Fruit fly (Drosophila melanogaster) whole organism, embryonic: ENCODE measurements around the gene CG3032.

ENCODE experiments used
- Abd-B ChIP-seq: fragments of 200-800 bp; sonication (Bioruptor generic); optimal IDR thresholded peaks from 2 replicates; lab custom pipeline; 2018; ENCODE audit warnings: missing biosample characterization, mild to moderate bottlenecking, missing genetic modification characterization, moderate library complexity
- Bgb ChIP-seq: fragments of 200-800 bp; sonication (Bioruptor generic); IDR thresholded peaks from 2 replicates; pipeline ENCODE4 v1.3.6; 2022; ENCODE audit warnings: missing biosample characterization, missing genetic modification characterization; ENCODE audit not compliant: partially characterized antibody
- BtbVII ChIP-seq: fragments of 200-800 bp; sonication (Bioruptor generic); optimal IDR thresholded peaks from 3 replicates; lab custom pipeline; 2017; ENCODE audit warnings: missing biosample characterization, mild to moderate bottlenecking, missing genetic modification characterization
- CG10267 ChIP-seq: fragments of 200-800 bp; sonication (Bioruptor generic); optimal IDR thresholded peaks from 2 replicates; lab custom pipeline; 2018; ENCODE audit warnings: missing biosample characterization, mild to moderate bottlenecking, missing genetic modification characterization, moderate library complexity
- CG10321 ChIP-seq: fragments of 200-800 bp; sonication (Bioruptor generic); IDR thresholded peaks from 2 replicates; pipeline ENCODE4 v1.3.6; 2022; ENCODE audit warnings: missing biosample characterization, missing genetic modification characterization
- CG10366 ChIP-seq: fragments of 200-800 bp; sonication (Bioruptor generic); IDR thresholded peaks from 2 replicates; pipeline ENCODE4 v1.3.6; 2022; ENCODE audit warnings: missing biosample characterization, missing genetic modification characterization
- CG11247 ChIP-seq: fragments of 200-800 bp; sonication (Bioruptor generic); IDR thresholded peaks from 2 replicates; pipeline ENCODE4 v1.3.6; 2022; ENCODE audit warnings: missing biosample characterization, missing genetic modification characterization
- CG13624 ChIP-seq: fragments of 200-800 bp; sonication (Bioruptor generic); optimal IDR thresholded peaks from 2 replicates; lab custom pipeline; 2016; ENCODE audit warnings: missing biosample characterization, missing genetic modification characterization
- CG14014 ChIP-seq: fragments of 200-800 bp; sonication (Bioruptor generic); IDR thresholded peaks from 2 replicates; pipeline ENCODE4 v1.3.6; 2022; ENCODE audit warnings: missing biosample characterization, missing genetic modification characterization
- CG14710 ChIP-seq: fragments of 200-800 bp; sonication (Bioruptor generic); optimal IDR thresholded peaks from 3 replicates; lab custom pipeline; 2019; ENCODE audit warnings: missing biosample characterization, mild to moderate bottlenecking, missing genetic modification characterization, moderate library complexity
- CG15479 ChIP-seq: fragments of 200-800 bp; sonication (Bioruptor generic); optimal IDR thresholded peaks from 3 replicates; lab custom pipeline; 2019; ENCODE audit warnings: missing biosample characterization, mild to moderate bottlenecking, missing genetic modification characterization, moderate library complexity
- CG16779 ChIP-seq: fragments of 200-800 bp; sonication (Bioruptor generic); IDR thresholded peaks from 2 replicates; pipeline ENCODE4 v1.3.6; 2022; ENCODE audit warnings: missing biosample characterization, missing genetic modification characterization
- CG18619 ChIP-seq: fragments of 200-800 bp; sonication (Bioruptor generic); optimal IDR thresholded peaks from 3 replicates; lab custom pipeline; 2017; ENCODE audit warnings: missing biosample characterization, mild to moderate bottlenecking, missing genetic modification characterization
- CG2875 ChIP-seq: fragments of 200-800 bp; sonication (Bioruptor generic); optimal IDR thresholded peaks from 2 replicates; lab custom pipeline; 2017; ENCODE audit warnings: missing biosample characterization, mild to moderate bottlenecking, missing genetic modification characterization, missing genetic modification reagents
- CG30403 ChIP-seq: fragments of 200-800 bp; sonication (Bioruptor generic); optimal IDR thresholded peaks from 3 replicates; lab custom pipeline; 2016; ENCODE audit warnings: missing biosample characterization, missing genetic modification characterization
- CG30431 ChIP-seq: fragments of 200-800 bp; sonication (Bioruptor generic); optimal IDR thresholded peaks from 2 replicates; lab custom pipeline; 2017; ENCODE audit warnings: missing biosample characterization, missing genetic modification characterization
- CG3281 ChIP-seq: fragments of 200-800 bp; sonication (Bioruptor generic); optimal IDR thresholded peaks from 3 replicates; lab custom pipeline; 2017; ENCODE audit warnings: missing biosample characterization, mild to moderate bottlenecking, missing genetic modification characterization
- CG42726 ChIP-seq: fragments of 200-800 bp; sonication (Bioruptor generic); IDR thresholded peaks from 2 replicates; pipeline ENCODE4 v1.3.6; 2022; ENCODE audit warnings: missing biosample characterization, missing genetic modification characterization; ENCODE audit not compliant: partially characterized antibody
- CG43689 ChIP-seq: fragments of 200-800 bp; sonication (Bioruptor generic); IDR thresholded peaks from 2 replicates; pipeline ENCODE4 v1.3.6; 2022; ENCODE audit warnings: missing biosample characterization, missing genetic modification characterization
- CG4854 ChIP-seq: fragments of 200-800 bp; sonication (Bioruptor generic); optimal IDR thresholded peaks from 2 replicates; lab custom pipeline; 2016; ENCODE audit warnings: missing biosample characterization, missing genetic modification characterization, inconsistent platforms
- CG5245 ChIP-seq: fragments of 200-800 bp; sonication (Bioruptor generic); optimal IDR thresholded peaks from 3 replicates; lab custom pipeline; 2016; ENCODE audit warnings: missing biosample characterization, missing genetic modification characterization
- CG6813 ChIP-seq: fragments of 200-800 bp; sonication (Bioruptor generic); optimal IDR thresholded peaks from 2 replicates; lab custom pipeline; 2017; ENCODE audit warnings: missing biosample characterization, missing genetic modification characterization, mild to moderate bottlenecking, moderate library complexity, missing genetic modification reagents
- CG7556 ChIP-seq: fragments of 200-800 bp; sonication (Bioruptor generic); optimal IDR thresholded peaks from 2 replicates; lab custom pipeline; 2017; ENCODE audit warnings: missing biosample characterization, mild to moderate bottlenecking, missing genetic modification characterization
- CG8388 ChIP-seq: fragments of 200-800 bp; sonication (Bioruptor generic); optimal IDR thresholded peaks from 2 replicates; lab custom pipeline; 2019; ENCODE audit warnings: missing biosample characterization, mild to moderate bottlenecking, missing genetic modification characterization, moderate library complexity
- CG9727 ChIP-seq: fragments of 200-800 bp; sonication (Bioruptor generic); optimal IDR thresholded peaks from 3 replicates; lab custom pipeline; 2017; ENCODE audit warnings: missing biosample characterization, mild to moderate bottlenecking, missing genetic modification characterization
- Dip2 ChIP-seq: fragments of 200-800 bp; sonication (Bioruptor generic); IDR thresholded peaks from 2 replicates; pipeline ENCODE4 v1.3.6; 2022; ENCODE audit warnings: missing biosample characterization, missing genetic modification characterization
- E2f2 ChIP-seq: fragments of 200-800 bp; sonication (Bioruptor generic); IDR thresholded peaks from 2 replicates; pipeline ENCODE4 v1.3.6; 2022; ENCODE audit warnings: missing biosample characterization, missing genetic modification characterization
- Gug ChIP-seq: fragments of 200-800 bp; sonication (Bioruptor generic); IDR thresholded peaks from 4 replicates; pipeline ENCODE4 v1.3.6; 2022; ENCODE audit warnings: missing biosample characterization, missing genetic modification characterization
- HLH4C ChIP-seq: fragments of 200-800 bp; sonication (Bioruptor generic); IDR thresholded peaks from 3 replicates; pipeline ENCODE4 v1.3.6; 2022; ENCODE audit warnings: missing biosample characterization, missing genetic modification characterization; ENCODE audit not compliant: partially characterized antibody
- HLH54F ChIP-seq: fragments of 200-800 bp; sonication (Bioruptor generic); optimal IDR thresholded peaks from 3 replicates; lab custom pipeline; 2016; ENCODE audit warnings: missing biosample characterization, missing genetic modification characterization
- Hr3 ChIP-seq: fragments of 200-800 bp; sonication (Bioruptor generic); optimal IDR thresholded peaks from 3 replicates; lab custom pipeline; 2016; ENCODE audit warnings: missing biosample characterization, missing genetic modification characterization
- Mad ChIP-seq: fragments of 200-800 bp; sonication (Bioruptor generic); optimal IDR thresholded peaks from 2 replicates; lab custom pipeline; 2016; ENCODE audit warnings: missing biosample characterization, missing genetic modification characterization
- NFAT ChIP-seq: fragments of 200-800 bp; sonication (Bioruptor generic); IDR thresholded peaks from 2 replicates; pipeline ENCODE4 v1.3.6; 2022; ENCODE audit warnings: missing biosample characterization, missing genetic modification characterization
- br ChIP-seq: fragments of >200 bp; optimal IDR thresholded peaks from 2 replicates; lab custom pipeline; 2017
- ci ChIP-seq: fragments of 200-800 bp; sonication (Bioruptor generic); IDR thresholded peaks from 3 replicates; pipeline ENCODE4 v1.3.6; 2022; ENCODE audit warnings: missing biosample characterization, missing genetic modification characterization
- ems ChIP-seq: fragments of 200-800 bp; sonication (Bioruptor generic); optimal IDR thresholded peaks from 3 replicates; lab custom pipeline; 2016; ENCODE audit warnings: missing biosample characterization, missing genetic modification characterization
- esg ChIP-seq: fragments of 200-800 bp; sonication (Bioruptor generic); conservative IDR thresholded peaks from 2 replicates; pipeline ENCODE4 v1.3.6; 2022; ENCODE audit warnings: missing biosample characterization, missing genetic modification characterization
- gcm2 ChIP-seq: fragments of 200-800 bp; sonication (Bioruptor generic); optimal IDR thresholded peaks from 2 replicates; lab custom pipeline; 2016; ENCODE audit warnings: missing biosample characterization, missing genetic modification characterization
- ind ChIP-seq: fragments of 200-800 bp; sonication (Bioruptor generic); optimal IDR thresholded peaks from 3 replicates; lab custom pipeline; 2016; ENCODE audit warnings: missing biosample characterization, missing genetic modification characterization
- jigr1 ChIP-seq: fragments of 200-800 bp; sonication (Bioruptor generic); IDR thresholded peaks from 3 replicates; pipeline ENCODE4 v1.3.6; 2022; ENCODE audit warnings: missing biosample characterization, missing genetic modification characterization
- luna ChIP-seq: fragments of 200-800 bp; sonication (Bioruptor generic); optimal IDR thresholded peaks from 2 replicates; lab custom pipeline; 2016; ENCODE audit warnings: missing biosample characterization, missing genetic modification characterization
- mirr ChIP-seq: fragments of 200-800 bp; sonication (Bioruptor generic); optimal IDR thresholded peaks from 3 replicates; lab custom pipeline; 2018; ENCODE audit warnings: missing biosample characterization, mild to moderate bottlenecking, missing genetic modification characterization
- pho ChIP-seq: fragments of 200-800 bp; sonication (Bioruptor generic); optimal IDR thresholded peaks from 2 replicates; lab custom pipeline; 2016; ENCODE audit warnings: missing biosample characterization, missing genetic modification characterization
- pros ChIP-seq: fragments of 200-800 bp; sonication (Bioruptor generic); optimal IDR thresholded peaks from 3 replicates; lab custom pipeline; 2019; ENCODE audit warnings: missing biosample characterization, mild to moderate bottlenecking, missing genetic modification characterization, moderate library complexity
- pum ChIP-seq: fragments of 200-800 bp; sonication (Bioruptor generic); optimal IDR thresholded peaks from 2 replicates; lab custom pipeline; 2016; ENCODE audit warnings: missing biosample characterization, missing genetic modification characterization
- sd ChIP-seq: fragments of 200-800 bp; sonication (Bioruptor generic); optimal IDR thresholded peaks from 3 replicates; lab custom pipeline; 2018; ENCODE audit warnings: missing biosample characterization, mild to moderate bottlenecking, missing genetic modification characterization, moderate library complexity
- sens ChIP-seq: fragments of 200-800 bp; sonication (Bioruptor generic); peaks from one replicate; lab custom pipeline; 2016; ENCODE audit warnings: missing biosample characterization, missing genetic modification characterization
- sisA ChIP-seq: fragments of 200-800 bp; sonication (Bioruptor generic); IDR thresholded peaks from 2 replicates; pipeline ENCODE4 v1.3.6; 2022; ENCODE audit warnings: missing biosample characterization, missing genetic modification characterization
- tio ChIP-seq: fragments of 200-800 bp; sonication (Bioruptor generic); optimal IDR thresholded peaks from 2 replicates; lab custom pipeline; 2017; ENCODE audit warnings: missing biosample characterization, missing genetic modification characterization, inconsistent platforms
- zen ChIP-seq: fragments of 200-800 bp; sonication (Bioruptor generic); optimal IDR thresholded peaks from 3 replicates; lab custom pipeline; 2018; ENCODE audit warnings: missing biosample characterization, mild to moderate bottlenecking, missing genetic modification characterization, moderate library complexity

Gene CG3032

dm6 chrX:6969364-6970137 lies 44.1 kb downstream of the CG3032 start, which contains the start of gene CG4586 (continued):
- TF ChIP-seq CG11247 (GFP tag; lab: Robert Waterston, UW), result peak; percentile 90
- TF ChIP-seq CG16779 (GFP tag; lab: Robert Waterston, UW), result peak; percentile 94
- TF ChIP-seq tio (GFP tag; lab: Kevin White, UChicago), result peak; percentile 87
- peak; percentile 98 for TF ChIP-seq ci (GFP tag; lab: Robert Waterston, UW)
- peak; percentile 93 for TF ChIP-seq CG30403 (GFP tag; lab: Kevin White, UChicago)
- peak; percentile 91 for TF ChIP-seq NFAT (GFP tag; lab: Robert Waterston, UW)
- TF ChIP-seq pros (GFP tag; lab: Kevin White, UChicago), result peak; percentile 3
- peak; percentile 92 for TF ChIP-seq CG5245
- TF ChIP-seq Gug (GFP tag; lab: Robert Waterston, UW), result peak; percentile 82
- TF ChIP-seq Mad (GFP tag; lab: Kevin White, UChicago), result peak; percentile 94
- TF ChIP-seq CG7556 (GFP tag; lab: Kevin White, UChicago), result peak; percentile 93
- TF ChIP-seq BtbVII (GFP tag; lab: Kevin White, UChicago), result peak; percentile 98
- TF ChIP-seq HLH54F (GFP tag; lab: Kevin White, UChicago), result peak; percentile 96
- no peak for TF ChIP-seq br (lab: Kevin White, UChicago)
- peak; percentile 75 for TF ChIP-seq Hr3 (GFP tag; lab: Kevin White, UChicago)
- TF ChIP-seq CG4854 (GFP tag; lab: Kevin White, UChicago), result peak; percentile 94
- TF ChIP-seq CG3281 (GFP tag; lab: Kevin White, UChicago), result peak; percentile 98
- no peak for TF ChIP-seq Dip2 (GFP tag; lab: Robert Waterston, UW)
- TF ChIP-seq CG30431, result peak; percentile 86
- peak; percentile 94 for TF ChIP-seq CG9727
- TF ChIP-seq ems (GFP tag; lab: Kevin White, UChicago), result peak; percentile 97
- TF ChIP-seq sens (GFP tag; lab: Kevin White, UChicago), result peak; percentile 99
- TF ChIP-seq luna (GFP tag; lab: Kevin White, UChicago), result peak; percentile 95
- peak; percentile 94 for TF ChIP-seq CG14014
- peak; percentile 86 for TF ChIP-seq CG10267 (tag; lab: Kevin White, UChicago)
- TF ChIP-seq gcm2 (GFP tag; lab: Kevin White, UChicago), result peak; percentile 95
- TF ChIP-seq CG6813 (GFP tag; lab: Kevin White, UChicago), result peak; percentile 97
- peak; percentile 83 for TF ChIP-seq CG14710 (tag; lab: Kevin White, UChicago)
- TF ChIP-seq E2f2 (GFP tag; lab: Robert Waterston, UW), result peak; percentile 76
- TF ChIP-seq CG13624 (GFP tag; lab: Kevin White, UChicago), result peak; percentile 97
- peak; percentile 70 for TF ChIP-seq Abd-B (GFP tag; lab: Kevin White, UChicago)
- peak; percentile 84; the same call in 1 of the 2 replicates for TF ChIP-seq CG43689
- peak; percentile 88 for TF ChIP-seq pum (GFP tag; lab: Kevin White, UChicago)
- no peak for TF ChIP-seq HLH4C (GFP tag; lab: Robert Waterston, UW)
- peak; percentile 92 for TF ChIP-seq CG10366 (GFP tag; lab: Robert Waterston, UW)
- peak; percentile 72 for TF ChIP-seq sisA
- peak; percentile 93 for TF ChIP-seq CG18619 (GFP tag; lab: Kevin White, UChicago)
- TF ChIP-seq CG8388 (GFP tag; lab: Kevin White, UChicago), result peak; percentile 93
- peak; percentile 96 for TF ChIP-seq mirr (GFP tag; lab: Kevin White, UChicago)
- peak; percentile 85 for TF ChIP-seq esg (GFP tag; lab: Robert Waterston, UW)
- TF ChIP-seq CG2875 (GFP tag; lab: Kevin White, UChicago), result peak; percentile 93
- no peak for TF ChIP-seq CG42726 (GFP tag; lab: Robert Waterston, UW)
- peak; percentile 81 for TF ChIP-seq zen (tag; lab: Kevin White, UChicago)
- TF ChIP-seq sd (tag; lab: Kevin White, UChicago), result peak; percentile 85
- TF ChIP-seq jigr1 (GFP tag; lab: Robert Waterston, UW), result peak; percentile 51; the same call in 1 of the 3 replicates
- no peak for TF ChIP-seq Bgb (GFP tag; lab: Robert Waterston, UW)
- TF ChIP-seq pho (GFP tag; lab: Kevin White, UChicago), result peak; percentile 93
- TF ChIP-seq CG10321 (GFP tag; lab: Robert Waterston, UW), result peak; percentile 80
- TF ChIP-seq ind (GFP tag; lab: Kevin White, UChicago), result peak; percentile 95
- peak; percentile 7 for TF ChIP-seq CG15479
